Worm (Caenorhabditis elegans) whole organism, late embryonic: ENCODE measurements around the gene F59B10.2.

Source experiments
- F13H6.1 ChIP-seq: sonication (generic microtip); optimal IDR thresholded peaks from 2 replicates; lab custom pipeline; 2016; ENCODE audit warnings: missing genetic modification characterization, missing compliant biosample characterization
- K02D7.2 ChIP-seq: sonication (generic microtip); optimal IDR thresholded peaks from 2 replicates; lab custom pipeline; 2017; ENCODE audit warnings: mild to moderate bottlenecking, missing genetic modification characterization, missing compliant biosample characterization
- K09A11.1 ChIP-seq: sonication (generic microtip); optimal IDR thresholded peaks from 2 replicates; lab custom pipeline; 2017; ENCODE audit warnings: antibody characterized with exemption, mild to moderate bottlenecking, missing genetic modification characterization, missing compliant biosample characterization; ENCODE audit not compliant: insufficient read depth
- T23F11.4 ChIP-seq: fragments of 200-800 bp; sonication (Bioruptor generic); optimal IDR thresholded peaks from 2 replicates; lab custom pipeline; 2018; ENCODE audit warnings: mild to moderate bottlenecking, missing genetic modification characterization, missing compliant biosample characterization
- Y22D7AL.16 ChIP-seq: sonication (generic microtip); optimal IDR thresholded peaks from 2 replicates; lab custom pipeline; 2016; ENCODE audit warnings: missing genetic modification characterization, missing compliant biosample characterization
- ahr-1 ChIP-seq: sonication (generic microtip); optimal IDR thresholded peaks from 2 replicates; lab custom pipeline; 2016; ENCODE audit warnings: missing genetic modification characterization, missing compliant biosample characterization
- ceh-14 ChIP-seq: sonication (generic microtip); optimal IDR thresholded peaks from 2 replicates; lab custom pipeline; 2016; ENCODE audit warnings: missing genotype, missing genetic modification characterization, missing compliant biosample characterization
- ceh-18 ChIP-seq: sonication (generic microtip); optimal IDR thresholded peaks from 2 replicates; lab custom pipeline; 2016; ENCODE audit warnings: missing genetic modification characterization, missing compliant biosample characterization
- ceh-19 ChIP-seq: fragments of 200-800 bp; sonication (Bioruptor generic); optimal IDR thresholded peaks from 2 replicates; lab custom pipeline; 2018; ENCODE audit warnings: mild to moderate bottlenecking, missing genetic modification characterization, missing compliant biosample characterization
- ceh-2 ChIP-seq: sonication (generic microtip); optimal IDR thresholded peaks from 2 replicates; lab custom pipeline; 2016; ENCODE audit warnings: missing genotype, missing genetic modification characterization, missing compliant biosample characterization
- ceh-22 ChIP-seq: sonication (generic microtip); optimal IDR thresholded peaks from 2 replicates; lab custom pipeline; 2017; ENCODE audit warnings: missing biosample characterization, missing genetic modification characterization
- ceh-24 ChIP-seq: sonication (generic microtip); optimal IDR thresholded peaks from 2 replicates; lab custom pipeline; 2016; ENCODE audit warnings: mild to moderate bottlenecking, missing genetic modification characterization, missing compliant biosample characterization
- ceh-30 ChIP-seq: fragments of 150-350 bp; optimal IDR thresholded peaks from 2 replicates; lab custom pipeline; 2014; ENCODE audit warnings: missing biosample characterization, missing genetic modification characterization
- ceh-31 ChIP-seq: sonication (generic microtip); optimal IDR thresholded peaks from 2 replicates; lab custom pipeline; 2016; ENCODE audit warnings: missing genetic modification characterization, missing compliant biosample characterization
- ceh-34 ChIP-seq: sonication (generic microtip); optimal IDR thresholded peaks from 2 replicates; lab custom pipeline; 2016; ENCODE audit warnings: mild to moderate bottlenecking, missing genetic modification characterization, missing compliant biosample characterization
- ceh-45 ChIP-seq: fragments of 200-800 bp; sonication (Bioruptor generic); IDR thresholded peaks from 2 replicates; pipeline ENCODE4 v1.3.6; 2022; ENCODE audit warnings: missing genetic modification reagents, missing genetic modification characterization, missing compliant biosample characterization
- ceh-48 ChIP-seq: sonication (generic microtip); optimal IDR thresholded peaks from 2 replicates; lab custom pipeline; 2016; ENCODE audit warnings: missing genetic modification characterization, inconsistent platforms, missing compliant biosample characterization
- ceh-6 ChIP-seq: fragments of 200-800 bp; sonication (Bioruptor generic); optimal IDR thresholded peaks from 2 replicates; lab custom pipeline; 2018; ENCODE audit warnings: mild to moderate bottlenecking, missing genetic modification characterization, missing compliant biosample characterization
- ceh-9 ChIP-seq: sonication (generic microtip); optimal IDR thresholded peaks from 2 replicates; lab custom pipeline; 2016; ENCODE audit warnings: mild to moderate bottlenecking, missing genetic modification characterization, inconsistent platforms, missing compliant biosample characterization
- che-1 ChIP-seq: sonication (generic microtip); optimal IDR thresholded peaks from 2 replicates; lab custom pipeline; 2016; ENCODE audit warnings: mild to moderate bottlenecking, missing genetic modification characterization, missing compliant biosample characterization
- dmd-4 ChIP-seq: sonication (generic microtip); optimal IDR thresholded peaks from 2 replicates; lab custom pipeline; 2016; ENCODE audit warnings: borderline replicate concordance, missing genetic modification characterization, missing compliant biosample characterization
- elt-2 ChIP-seq: sonication (generic microtip); optimal IDR thresholded peaks from 2 replicates; lab custom pipeline; 2016; ENCODE audit warnings: missing genetic modification reagents, missing genetic modification characterization, missing compliant biosample characterization
- elt-4 ChIP-seq: sonication (generic microtip); optimal IDR thresholded peaks from 2 replicates; lab custom pipeline; 2016; ENCODE audit warnings: missing genetic modification characterization, missing compliant biosample characterization
- ets-4 ChIP-seq: sonication (generic microtip); optimal IDR thresholded peaks from 2 replicates; lab custom pipeline; 2016; ENCODE audit warnings: missing genetic modification characterization, missing compliant biosample characterization
- eyg-1 ChIP-seq: sonication (generic microtip); optimal IDR thresholded peaks from 2 replicates; lab custom pipeline; 2016; ENCODE audit warnings: missing genotype, missing genetic modification characterization, missing compliant biosample characterization
- fkh-10 ChIP-seq: fragments of 150-350 bp; optimal IDR thresholded peaks from 2 replicates; lab custom pipeline; 2014; ENCODE audit warnings: missing biosample characterization, missing genetic modification reagents, missing genetic modification characterization
- fkh-6 ChIP-seq: sonication (generic microtip); optimal IDR thresholded peaks from 2 replicates; lab custom pipeline; 2016; ENCODE audit warnings: missing genetic modification characterization, missing compliant biosample characterization
- gmeb-2 ChIP-seq: sonication (generic microtip); optimal IDR thresholded peaks from 2 replicates; lab custom pipeline; 2016; ENCODE audit warnings: missing genetic modification characterization, inconsistent platforms, missing compliant biosample characterization
- hlh-13 ChIP-seq: fragments of 200-800 bp; sonication (Bioruptor generic); optimal IDR thresholded peaks from 2 replicates; lab custom pipeline; 2018; ENCODE audit warnings: mild to moderate bottlenecking, missing genetic modification characterization, missing compliant biosample characterization
- hlh-6 ChIP-seq: sonication (generic microtip); optimal IDR thresholded peaks from 2 replicates; lab custom pipeline; 2016; ENCODE audit warnings: missing genotype, missing genetic modification characterization, missing compliant biosample characterization
- hlh-8 ChIP-seq: sonication (generic microtip); optimal IDR thresholded peaks from 2 replicates; lab custom pipeline; 2016; ENCODE audit warnings: missing genotype, missing genetic modification characterization, missing compliant biosample characterization
- lim-6 ChIP-seq: sonication (generic microtip); optimal IDR thresholded peaks from 2 replicates; lab custom pipeline; 2016; ENCODE audit warnings: missing genetic modification characterization, missing compliant biosample characterization
- madf-2 ChIP-seq: sonication (generic microtip); optimal IDR thresholded peaks from 2 replicates; lab custom pipeline; 2017; ENCODE audit warnings: missing genetic modification characterization, missing compliant biosample characterization
- mec-3 ChIP-seq: sonication (generic microtip); optimal IDR thresholded peaks from 2 replicates; lab custom pipeline; 2016; ENCODE audit warnings: borderline replicate concordance, missing genetic modification characterization, missing compliant biosample characterization
- nfya-1 ChIP-seq: sonication (generic microtip); optimal IDR thresholded peaks from 2 replicates; lab custom pipeline; 2017; ENCODE audit warnings: missing genetic modification characterization, mild to moderate bottlenecking, missing compliant biosample characterization, antibody characterized with exemption, moderate library complexity
- nhr-232 ChIP-seq: sonication (generic microtip); optimal IDR thresholded peaks from 2 replicates; lab custom pipeline; 2016; ENCODE audit warnings: missing genetic modification characterization, missing compliant biosample characterization
- odd-2 ChIP-seq: sonication (generic microtip); optimal IDR thresholded peaks from 2 replicates; lab custom pipeline; 2017; ENCODE audit warnings: antibody characterized with exemption, mild to moderate bottlenecking, missing genetic modification characterization, missing compliant biosample characterization
- pat-9 ChIP-seq: fragments of 200-800 bp; sonication (Bioruptor generic); optimal IDR thresholded peaks from 2 replicates; lab custom pipeline; 2018; ENCODE audit warnings: mild to moderate bottlenecking, missing genetic modification characterization, moderate library complexity, missing compliant biosample characterization
- pax-1 ChIP-seq: fragments of 150-350 bp; optimal IDR thresholded peaks from 2 replicates; lab custom pipeline; 2014; ENCODE audit warnings: missing biosample characterization, missing genetic modification characterization
- pha-4 ChIP-seq: fragments of 150-350 bp; optimal IDR thresholded peaks from 2 replicates; lab custom pipeline; 2018; ENCODE audit warnings: missing biosample characterization, missing genetic modification reagents, missing genetic modification characterization
- pqm-1 ChIP-seq: sonication (generic microtip); optimal IDR thresholded peaks from 2 replicates; lab custom pipeline; 2016; ENCODE audit warnings: missing genetic modification characterization, missing compliant biosample characterization
- ref-2 ChIP-seq: sonication (generic microtip); optimal IDR thresholded peaks from 2 replicates; lab custom pipeline; 2016; ENCODE audit warnings: missing genetic modification characterization, missing compliant biosample characterization
- sox-2 ChIP-seq: fragments of 200-800 bp; sonication (Bioruptor generic); IDR thresholded peaks from 2 replicates; pipeline ENCODE4 v1.3.6; 2022; ENCODE audit warnings: missing genetic modification reagents, missing genetic modification characterization, missing compliant biosample characterization
- syd-9 ChIP-seq: sonication (generic microtip); optimal IDR thresholded peaks from 2 replicates; lab custom pipeline; 2016; ENCODE audit warnings: mild to moderate bottlenecking, missing genetic modification characterization, moderate library complexity, missing compliant biosample characterization
- tbx-2 ChIP-seq: sonication (generic microtip); optimal IDR thresholded peaks from 2 replicates; lab custom pipeline; 2016; ENCODE audit warnings: missing genetic modification characterization, missing compliant biosample characterization
- tbx-7 ChIP-seq: sonication (generic microtip); optimal IDR thresholded peaks from 2 replicates; lab custom pipeline; 2016; ENCODE audit warnings: missing genotype, missing genetic modification characterization, missing compliant biosample characterization
- ttx-3 ChIP-seq: sonication (generic microtip); optimal IDR thresholded peaks from 2 replicates; lab custom pipeline; 2016; ENCODE audit warnings: missing genetic modification reagents, missing genetic modification characterization, missing compliant biosample characterization
- unc-3 ChIP-seq, 2 experiments: fragments of 200-800 bp in 1 of 2; sonication (Bioruptor generic) in 1 of 2; sonication (generic microtip) in 1 of 2; conservative IDR thresholded peaks in 1 of 2; optimal IDR thresholded peaks in 1 of 2; 2 replicates each; pipeline versions ENCODE4 v1.3.6 to Lab custom; 2016 to 2022; ENCODE audit warnings: missing compliant biosample characterization in 2 of 2, missing genetic modification characterization in 2 of 2, missing genetic modification reagents in 1 of 2
- unc-42 ChIP-seq: sonication (generic microtip); optimal IDR thresholded peaks from 2 replicates; lab custom pipeline; 2016; ENCODE audit warnings: missing genotype, missing genetic modification characterization, missing compliant biosample characterization
- unc-86 ChIP-seq: sonication (generic microtip); optimal IDR thresholded peaks from 2 replicates; lab custom pipeline; 2016; ENCODE audit warnings: missing genetic modification characterization, missing compliant biosample characterization
- zip-5 ChIP-seq: sonication (generic microtip); optimal IDR thresholded peaks from 2 replicates; lab custom pipeline; 2016; ENCODE audit warnings: missing genetic modification characterization, missing compliant biosample characterization
- ztf-16 ChIP-seq: sonication (generic microtip); optimal IDR thresholded peaks from 2 replicates; lab custom pipeline; 2017; ENCODE audit warnings: missing genetic modification characterization, missing compliant biosample characterization

The F59B10.2 gene

DNA sequence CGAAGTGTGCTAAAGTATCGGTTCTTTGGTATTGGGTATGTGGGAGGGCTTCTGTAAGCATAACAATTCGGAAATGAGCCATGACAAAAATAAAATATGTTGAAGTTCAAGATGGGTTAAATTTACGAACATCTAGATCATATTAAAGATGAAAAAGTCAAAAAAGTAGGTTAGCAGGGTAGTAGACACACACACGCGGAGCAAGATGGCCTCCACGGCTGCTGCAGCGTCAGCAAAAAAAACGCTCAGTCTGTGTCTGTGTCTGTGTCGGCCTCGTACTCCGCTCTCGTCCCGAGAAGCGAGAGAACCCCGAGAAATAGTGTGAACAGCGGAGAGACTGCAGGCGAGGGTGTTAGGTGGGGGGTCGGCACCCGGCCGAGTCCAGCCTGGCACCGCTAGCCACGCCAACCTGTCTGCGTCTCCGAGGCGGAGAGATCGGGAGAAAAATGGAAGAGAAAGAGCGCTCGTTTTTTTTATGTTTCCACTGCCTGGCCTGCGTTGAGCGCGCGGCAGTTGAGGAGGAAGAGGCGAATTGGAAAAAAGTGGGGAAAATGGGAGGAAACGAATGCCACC is 7.1 kb downstream of the F59B10.2 start, which contains the start of gene myrf-1:
TSS of gene myrf-1 (minus strand) at position 51 of the 573 bp plus-strand sequence.
- no peak for TF ChIP-seq ceh-22 (tag; lab: Kevin White, UChicago)
- TF ChIP-seq nhr-232 (tag; lab: Kevin White, UChicago), result peak; percentile 40
- no peak for TF ChIP-seq pha-4 (tag; lab: Kevin White, UChicago)
- TF ChIP-seq eyg-1, result no peak
- TF ChIP-seq sox-2 (GFP tag; lab: Robert Waterston, UW), result no peak
- no peak for TF ChIP-seq elt-4
- TF ChIP-seq zip-5 (tag; lab: Kevin White, UChicago), result no peak
- no peak for TF ChIP-seq K02D7.2 (tag; lab: Kevin White, UChicago)
- TF ChIP-seq tbx-7, result peak; percentile 35
- peak; percentile 36 for TF ChIP-seq unc-86 (tag; lab: Kevin White, UChicago)
- peak; percentile 77 for TF ChIP-seq nfya-1 (tag; lab: Kevin White, UChicago)
- TF ChIP-seq pqm-1 (tag; lab: Kevin White, UChicago), result peak; percentile 80
- TF ChIP-seq mec-3 (tag; lab: Kevin White, UChicago), result no peak
- TF ChIP-seq syd-9 (tag; lab: Kevin White, UChicago), result peak; percentile 70
- TF ChIP-seq hlh-8, result peak; percentile 44
- peak; percentile 87 for TF ChIP-seq ref-2 (tag; lab: Kevin White, UChicago)
- no peak for TF ChIP-seq ceh-45 (GFP tag; lab: Robert Waterston, UW)
- TF ChIP-seq lim-6 (tag; lab: Kevin White, UChicago), result no peak
- no peak for TF ChIP-seq odd-2 (tag; lab: Kevin White, UChicago)
- no peak for TF ChIP-seq ztf-16 (tag; lab: Kevin White, UChicago)
- TF ChIP-seq hlh-13 (GFP tag; lab: Kevin White, UChicago), result no peak
- TF ChIP-seq fkh-10 (GFP tag; lab: Kevin White, UChicago), result no peak
- no peak for TF ChIP-seq pat-9 (tag; lab: Kevin White, UChicago)
- peak; percentile 70 for TF ChIP-seq unc-42 (tag; lab: Kevin White, UChicago)
- peak; percentile 45 for TF ChIP-seq ceh-2 (tag; lab: Kevin White, UChicago)
- TF ChIP-seq T23F11.4 (GFP tag; lab: Kevin White, UChicago), result no peak
- TF ChIP-seq ceh-6 (GFP tag; lab: Kevin White, UChicago), result peak; percentile 21
- TF ChIP-seq madf-2 (tag; lab: Kevin White, UChicago), result peak; percentile 6
- peak; percentile 77 for TF ChIP-seq F13H6.1 (tag; lab: Kevin White, UChicago)
- peak; percentile 27 for TF ChIP-seq che-1 (tag; lab: Kevin White, UChicago)
- no peak for TF ChIP-seq unc-3 (GFP tag; conservative IDR thresholded peaks at IDR 0.05; lab: Robert Waterston, UW)
- TF ChIP-seq unc-3 (tag; optimal IDR thresholded peaks at IDR 0.05; lab: Kevin White, UChicago), result no peak
- no peak for TF ChIP-seq ttx-3 (tag; lab: Kevin White, UChicago)
- TF ChIP-seq hlh-6, result no peak
- TF ChIP-seq fkh-6 (tag; lab: Kevin White, UChicago), result peak; percentile 59
- TF ChIP-seq gmeb-2 (tag; lab: Kevin White, UChicago), result no peak
- TF ChIP-seq dmd-4 (tag; lab: Kevin White, UChicago), result no peak
- peak; percentile 89 for TF ChIP-seq ceh-18 (tag; lab: Kevin White, UChicago)
- peak; percentile 63 for TF ChIP-seq K09A11.1 (tag; lab: Kevin White, UChicago)
- peak; percentile 86 for TF ChIP-seq ceh-34 (tag; lab: Kevin White, UChicago)
- TF ChIP-seq ceh-30 (tag; lab: Kevin White, UChicago), result no peak
- TF ChIP-seq elt-2 (tag; lab: Kevin White, UChicago), result peak; percentile 17
- peak; percentile 56 for TF ChIP-seq ets-4 (tag; lab: Kevin White, UChicago)
- TF ChIP-seq ceh-31, result peak; percentile 88
- no peak for TF ChIP-seq ahr-1 (tag; lab: Kevin White, UChicago)
- TF ChIP-seq Y22D7AL.16 (tag; lab: Kevin White, UChicago), result no peak
- TF ChIP-seq pax-1 (tag; lab: Kevin White, UChicago), result no peak
- no peak for TF ChIP-seq ceh-24 (tag; lab: Kevin White, UChicago)
- TF ChIP-seq tbx-2 (tag; lab: Kevin White, UChicago), result peak; percentile 94
- peak; percentile 41 for TF ChIP-seq ceh-14 (tag; lab: Kevin White, UChicago)
- no peak for TF ChIP-seq ceh-9 (tag; lab: Kevin White, UChicago)
- no peak for TF ChIP-seq ceh-48
- TF ChIP-seq ceh-19 (GFP tag; lab: Kevin White, UChicago), result peak; percentile 58
